Worm (Caenorhabditis elegans) whole organism, L3 larva: ENCODE measurements around the gene F59A6.4.
A peak's percentile ranks its signal among the peaks of the same experiment; 100 is the strongest.

Source experiments
- R02D3.7 ChIP-seq: fragments of 150-350 bp; optimal IDR thresholded peaks from 2 replicates; lab custom pipeline; 2014; ENCODE audit warnings: missing biosample characterization, missing genetic modification characterization
- ZK546.5 ChIP-seq: sonication (generic microtip); optimal IDR thresholded peaks from 2 replicates; lab custom pipeline; 2017; ENCODE audit warnings: missing biosample characterization, missing genetic modification characterization
- aly-2 ChIP-seq: fragments of 150-350 bp; optimal IDR thresholded peaks from 2 replicates; lab custom pipeline; 2014; ENCODE audit warnings: missing biosample characterization, missing genetic modification characterization
- ama-1 ChIP-seq: fragments of 150-350 bp; optimal IDR thresholded peaks from 2 replicates; lab custom pipeline; 2018
- ceh-16 ChIP-seq: sonication (generic microtip); optimal IDR thresholded peaks from 2 replicates; lab custom pipeline; 2017; ENCODE audit warnings: missing biosample characterization, missing genetic modification characterization
- ceh-28 ChIP-seq: fragments of 150-350 bp; optimal IDR thresholded peaks from 2 replicates; lab custom pipeline; 2014; ENCODE audit warnings: missing biosample characterization, missing genetic modification reagents, missing genetic modification characterization
- ceh-82 ChIP-seq: fragments of 150-350 bp; optimal IDR thresholded peaks from 2 replicates; lab custom pipeline; 2014; ENCODE audit warnings: missing biosample characterization, missing genetic modification characterization
- ceh-9 ChIP-seq: sonication (generic microtip); optimal IDR thresholded peaks from 2 replicates; lab custom pipeline; 2018; ENCODE audit warnings: missing biosample characterization, missing genetic modification characterization
- daf-12 ChIP-seq: fragments of 150-350 bp; optimal IDR thresholded peaks from 2 replicates; lab custom pipeline; 2014; ENCODE audit warnings: missing biosample characterization, missing genetic modification reagents, missing genetic modification characterization
- egl-27 ChIP-seq: sonication (generic microtip); optimal IDR thresholded peaks from 4 replicates; lab custom pipeline; 2017; ENCODE audit warnings: missing biosample characterization, missing genetic modification reagents, missing genetic modification characterization
- egl-5 ChIP-seq: fragments of 150-350 bp; optimal IDR thresholded peaks from 2 replicates; lab custom pipeline; 2017; ENCODE audit warnings: missing biosample characterization, missing genetic modification reagents, missing genetic modification characterization, inconsistent platforms
- elt-1 ChIP-seq: fragments of 150-350 bp; optimal IDR thresholded peaks from 2 replicates; lab custom pipeline; 2014; ENCODE audit warnings: missing biosample characterization, missing genetic modification characterization
- elt-2 ChIP-seq: sonication (generic microtip); optimal IDR thresholded peaks from 2 replicates; lab custom pipeline; 2016; ENCODE audit warnings: missing genetic modification reagents, mild to moderate bottlenecking, missing genetic modification characterization, missing compliant biosample characterization
- elt-3 ChIP-seq, 3 experiments: fragments of 150-350 bp in 1 of 3; sonication (generic microtip) in 2 of 3; optimal IDR thresholded peaks; 2 replicates in 2 of 3; 4 replicates in 1 of 3; lab custom pipeline; 2014 to 2017; ENCODE audit warnings: missing biosample characterization in 3 of 3, missing genetic modification characterization in 3 of 3
- eor-1 ChIP-seq, 2 experiments: fragments of 150-350 bp; optimal IDR thresholded peaks; 2 replicates each; lab custom pipeline; 2014 to 2018; ENCODE audit warnings: missing biosample characterization in 2 of 2, missing genetic modification characterization in 2 of 2
- fkh-10 ChIP-seq: sonication (generic microtip); optimal IDR thresholded peaks from 2 replicates; lab custom pipeline; 2017; ENCODE audit warnings: missing biosample characterization, missing genetic modification reagents, missing genetic modification characterization
- fkh-2 ChIP-seq: fragments of 150-350 bp; optimal IDR thresholded peaks from 2 replicates; lab custom pipeline; 2014; ENCODE audit warnings: missing biosample characterization, missing genetic modification reagents, missing genetic modification characterization
- fos-1 ChIP-seq: fragments of 150-350 bp; optimal IDR thresholded peaks from 2 replicates; lab custom pipeline; 2014; ENCODE audit warnings: missing biosample characterization, missing genetic modification characterization
- hmg-11 ChIP-seq: sonication (generic microtip); optimal IDR thresholded peaks from 2 replicates; lab custom pipeline; 2016; ENCODE audit warnings: missing genetic modification characterization, missing compliant biosample characterization
- jun-1 ChIP-seq: fragments of 150-350 bp; optimal IDR thresholded peaks from 2 replicates; lab custom pipeline; 2014; ENCODE audit warnings: missing biosample characterization, missing genetic modification reagents, missing genetic modification characterization
- lin-15B ChIP-seq: fragments of 150-350 bp; optimal IDR thresholded peaks from 2 replicates; lab custom pipeline; 2014; ENCODE audit warnings: missing biosample characterization, missing genetic modification characterization
- lin-39 ChIP-seq: fragments of 150-350 bp; optimal IDR thresholded peaks from 2 replicates; lab custom pipeline; 2018; ENCODE audit warnings: missing biosample characterization, missing genetic modification reagents, missing genetic modification characterization
- lsy-12 ChIP-seq: sonication (generic microtip); optimal IDR thresholded peaks from 2 replicates; lab custom pipeline; 2016; ENCODE audit warnings: mild to moderate bottlenecking, missing genetic modification characterization, missing compliant biosample characterization
- mdl-1 ChIP-seq: fragments of 150-350 bp; optimal IDR thresholded peaks from 2 replicates; lab custom pipeline; 2014; ENCODE audit warnings: missing biosample characterization, missing genetic modification characterization
- mml-1 ChIP-seq: fragments of 150-350 bp; sonication (generic microtip); optimal IDR thresholded peaks from 3 replicates; lab custom pipeline; 2014; ENCODE audit warnings: missing biosample characterization, missing genetic modification characterization
- nfya-1 ChIP-seq: sonication (generic microtip); optimal IDR thresholded peaks from 2 replicates; lab custom pipeline; 2017; ENCODE audit warnings: missing genetic modification characterization, mild to moderate bottlenecking, missing compliant biosample characterization, antibody characterized with exemption, moderate library complexity; ENCODE audit not compliant: insufficient read depth
- nhr-11 ChIP-seq: fragments of 150-350 bp; optimal IDR thresholded peaks from 2 replicates; lab custom pipeline; 2014; ENCODE audit warnings: missing biosample characterization, missing genetic modification characterization
- nhr-12 ChIP-seq: fragments of 150-350 bp; optimal IDR thresholded peaks from 2 replicates; lab custom pipeline; 2014; ENCODE audit warnings: missing biosample characterization, missing genetic modification characterization
- nhr-23 ChIP-seq: fragments of 150-350 bp; optimal IDR thresholded peaks from 2 replicates; lab custom pipeline; 2014; ENCODE audit warnings: missing biosample characterization, missing genetic modification reagents, missing genetic modification characterization
- nhr-237 ChIP-seq: fragments of 150-350 bp; optimal IDR thresholded peaks from 2 replicates; lab custom pipeline; 2014; ENCODE audit warnings: missing biosample characterization, missing genetic modification characterization
- nhr-25 ChIP-seq: sonication (generic microtip); optimal IDR thresholded peaks from 2 replicates; lab custom pipeline; 2017; ENCODE audit warnings: missing biosample characterization, missing genetic modification characterization
- nhr-28 ChIP-seq: fragments of 150-350 bp; optimal IDR thresholded peaks from 2 replicates; lab custom pipeline; 2014; ENCODE audit warnings: missing biosample characterization, missing genetic modification characterization
- nhr-43 ChIP-seq: sonication (generic microtip); optimal IDR thresholded peaks from 2 replicates; lab custom pipeline; 2016; ENCODE audit warnings: mild to moderate bottlenecking, missing genetic modification characterization, missing compliant biosample characterization; ENCODE audit not compliant: poor library complexity, severe bottlenecking
- nhr-67 ChIP-seq: fragments of 150-350 bp; optimal IDR thresholded peaks from 2 replicates; lab custom pipeline; 2014; ENCODE audit warnings: missing biosample characterization, missing genetic modification characterization
- nhr-76 ChIP-seq: fragments of 150-350 bp; sonication (generic microtip); optimal IDR thresholded peaks from 5 replicates; lab custom pipeline; 2014; ENCODE audit warnings: missing biosample characterization, missing genetic modification characterization
- nhr-77 ChIP-seq: fragments of 150-350 bp; optimal IDR thresholded peaks from 2 replicates; lab custom pipeline; 2014; ENCODE audit warnings: missing biosample characterization, missing genetic modification characterization
- pha-4 ChIP-seq: fragments of 150-350 bp; optimal IDR thresholded peaks from 2 replicates; lab custom pipeline; 2014; ENCODE audit warnings: missing biosample characterization, missing genetic modification reagents, missing genetic modification characterization
- pqm-1 ChIP-seq: fragments of 150-350 bp; optimal IDR thresholded peaks from 2 replicates; lab custom pipeline; 2017; ENCODE audit warnings: missing biosample characterization, missing genetic modification characterization, inconsistent platforms
- sea-2 ChIP-seq: fragments of 150-350 bp; sonication (generic microtip); optimal IDR thresholded peaks from 4 replicates; lab custom pipeline; 2014; ENCODE audit warnings: missing biosample characterization, missing genetic modification reagents, missing genetic modification characterization
- skn-1 ChIP-seq: fragments of 150-350 bp; optimal IDR thresholded peaks from 2 replicates; lab custom pipeline; 2014; ENCODE audit warnings: missing biosample characterization, missing genetic modification characterization
- snpc-4 ChIP-seq: fragments of 150-350 bp; optimal IDR thresholded peaks from 2 replicates; lab custom pipeline; 2014; ENCODE audit warnings: missing biosample characterization, missing genetic modification characterization
- tbx-2 ChIP-seq: sonication (generic microtip); optimal IDR thresholded peaks from 2 replicates; lab custom pipeline; 2016; ENCODE audit warnings: mild to moderate bottlenecking, missing genetic modification characterization, missing compliant biosample characterization
- unc-39 ChIP-seq: sonication (generic microtip); optimal IDR thresholded peaks from 4 replicates; lab custom pipeline; 2017; ENCODE audit warnings: missing biosample characterization, missing genetic modification characterization
- unc-62 ChIP-seq: fragments of 150-350 bp; sonication (generic microtip); optimal IDR thresholded peaks from 4 replicates; lab custom pipeline; 2014; ENCODE audit warnings: missing biosample characterization, missing genetic modification reagents, missing genetic modification characterization
- zag-1 ChIP-seq: fragments of 150-350 bp; optimal IDR thresholded peaks from 2 replicates; lab custom pipeline; 2014; ENCODE audit warnings: missing biosample characterization, missing genetic modification characterization
- ztf-11 ChIP-seq: fragments of 150-350 bp; optimal IDR thresholded peaks from 2 replicates; lab custom pipeline; 2014; ENCODE audit warnings: missing biosample characterization, missing genetic modification characterization
- ztf-4 ChIP-seq: fragments of 150-350 bp; optimal IDR thresholded peaks from 2 replicates; lab custom pipeline; 2014; ENCODE audit warnings: missing biosample characterization, missing genetic modification characterization

Gene F59A6.4

ce11 chrII:5056254-5056653 lies 51.4 kb downstream of the F59A6.4 start:
- TF ChIP-seq nhr-11 (tag; lab: Kevin White, UChicago) (no peak), elt-2 (tag; lab: Kevin White, UChicago) (peak; percentile 2)

ce11 chrII:5057315-5057714 lies 52.4 kb downstream of the F59A6.4 start:
- no peak for TF ChIP-seq fkh-2 (tag; lab: Kevin White, UChicago)
- no peak for TF ChIP-seq unc-62 (GFP tag; lab: Kevin White, UChicago)
- TF ChIP-seq nhr-25 (tag; lab: Kevin White, UChicago) = peak; percentile 79
- TF ChIP-seq aly-2 = no peak
- no peak for TF ChIP-seq ceh-9 (tag; lab: Kevin White, UChicago)
- TF ChIP-seq ztf-4 (tag; lab: Kevin White, UChicago) = no peak
- peak; percentile 73 for TF ChIP-seq pha-4 (tag; lab: Kevin White, UChicago)
- no peak for TF ChIP-seq zag-1 (tag; lab: Kevin White, UChicago)
- TF ChIP-seq nhr-11 (tag; lab: Kevin White, UChicago) = no peak
- peak; percentile 67 for TF ChIP-seq hmg-11 (tag; lab: Kevin White, UChicago)
- no peak for TF ChIP-seq elt-1 (tag; lab: Kevin White, UChicago)
- TF ChIP-seq nhr-43 (tag; lab: Kevin White, UChicago) = peak; percentile 84
- no peak for TF ChIP-seq fkh-10
- peak; percentile 61 for TF ChIP-seq egl-5 (tag; lab: Kevin White, UChicago)
- peak; percentile 90 for TF ChIP-seq elt-2 (tag; lab: Kevin White, UChicago)
- no peak for TF ChIP-seq fos-1
- TF ChIP-seq ceh-28 (tag; lab: Kevin White, UChicago) = no peak
- no peak for TF ChIP-seq nhr-28 (tag; lab: Kevin White, UChicago)
- no peak for TF ChIP-seq ama-1 (lab: Kevin White, UChicago)
- TF ChIP-seq pqm-1 (tag; lab: Kevin White, UChicago) = peak; percentile 9
- TF ChIP-seq skn-1 (tag; lab: Kevin White, UChicago) = no peak
- no peak for TF ChIP-seq eor-1 (tag; optimal IDR thresholded peaks at IDR 0.05; lab: Kevin White, UChicago)
- TF ChIP-seq ceh-16 = no peak
- TF ChIP-seq ztf-11 (tag; lab: Kevin White, UChicago) = no peak
- no peak for TF ChIP-seq R02D3.7 (tag; lab: Kevin White, UChicago)
- peak; percentile 51 for TF ChIP-seq tbx-2 (tag; lab: Kevin White, UChicago)
- no peak for TF ChIP-seq nhr-77 (tag; lab: Kevin White, UChicago)
- no peak for TF ChIP-seq mml-1 (tag; lab: Kevin White, UChicago)
- peak; percentile 9 for TF ChIP-seq jun-1 (tag; lab: Kevin White, UChicago)
- TF ChIP-seq lin-39 (tag; lab: Kevin White, UChicago) = peak; percentile 21
- TF ChIP-seq nhr-12 (tag; lab: Kevin White, UChicago) = no peak
- TF ChIP-seq lin-15B (tag; lab: Kevin White, UChicago) = peak; percentile 37
- peak; percentile 43 for TF ChIP-seq nfya-1 (tag; lab: Kevin White, UChicago)
- TF ChIP-seq sea-2 (GFP tag; lab: Kevin White, UChicago) = no peak
- no peak for TF ChIP-seq nhr-67
- TF ChIP-seq ZK546.5 (tag; lab: Kevin White, UChicago) = no peak
- TF ChIP-seq ceh-82 = no peak
- TF ChIP-seq unc-39 = no peak
- TF ChIP-seq elt-3 (tag; optimal IDR thresholded peaks at IDR 0.05; lab: Kevin White, UChicago) = no peak
- peak; percentile 71 for TF ChIP-seq lsy-12 (tag; lab: Kevin White, UChicago)
- TF ChIP-seq nhr-237 (tag; lab: Kevin White, UChicago) = no peak
- peak; percentile 99 for TF ChIP-seq snpc-4 (tag; lab: Kevin White, UChicago)
- TF ChIP-seq egl-27 (tag; lab: Kevin White, UChicago) = no peak
- TF ChIP-seq nhr-76 (tag; lab: Kevin White, UChicago) = no peak
- TF ChIP-seq mdl-1 (tag; lab: Kevin White, UChicago) = no peak
- TF ChIP-seq daf-12 (tag; lab: Kevin White, UChicago) = no peak
- peak; percentile 46 for TF ChIP-seq nhr-23
